Worm (Caenorhabditis elegans) whole organism, L1 larva: ENCODE measurements around the gene W05E10.1.
A peak's percentile ranks its signal among the peaks of the same experiment; 100 is the strongest.

ENCODE experiments used
- alr-1 ChIP-seq: fragments of 200-800 bp; sonication (Bioruptor generic); optimal IDR thresholded peaks from 2 replicates; lab custom pipeline; 2018; ENCODE audit warnings: borderline replicate concordance, mild to moderate bottlenecking, missing genetic modification characterization, missing compliant biosample characterization
- aly-2 ChIP-seq: fragments of 150-350 bp; optimal IDR thresholded peaks from 2 replicates; lab custom pipeline; 2014; ENCODE audit warnings: missing biosample characterization, missing genetic modification characterization
- ceh-63 ChIP-seq: fragments of 200-800 bp; sonication (Bioruptor generic); optimal IDR thresholded peaks from 2 replicates; lab custom pipeline; 2018; ENCODE audit warnings: mild to moderate bottlenecking, missing genetic modification characterization, missing compliant biosample characterization
- ceh-8 ChIP-seq: fragments of 200-800 bp; sonication (Bioruptor generic); optimal IDR thresholded peaks from 2 replicates; lab custom pipeline; 2018; ENCODE audit warnings: mild to moderate bottlenecking, missing genetic modification characterization, moderate library complexity, missing compliant biosample characterization
- ceh-82 ChIP-seq, 3 experiments: fragments of 150-350 bp in 1 of 3; sonication (generic microtip) in 2 of 3; optimal IDR thresholded peaks; 2 replicates each; lab custom pipeline; 2014 to 2017; ENCODE audit warnings: missing biosample characterization in 3 of 3, missing genetic modification characterization in 3 of 3
- ceh-88 ChIP-seq: fragments of 200-800 bp; sonication (Bioruptor generic); IDR thresholded peaks from 2 replicates; pipeline ENCODE4 v1.3.6; 2022; ENCODE audit warnings: missing genetic modification characterization, missing compliant biosample characterization
- dpl-1 ChIP-seq, 3 experiments: fragments of 150-350 bp in 2 of 3; sonication (generic microtip) in 1 of 3; optimal IDR thresholded peaks; 2 replicates each; lab custom pipeline; 2014 to 2017; ENCODE audit warnings: missing biosample characterization in 3 of 3, missing genetic modification characterization in 3 of 3, missing genetic modification reagents in 3 of 3
- dsc-1 ChIP-seq: sonication (generic microtip); optimal IDR thresholded peaks from 2 replicates; lab custom pipeline; 2016; ENCODE audit warnings: mild to moderate bottlenecking, missing genetic modification characterization, missing compliant biosample characterization
- efl-1 ChIP-seq, 4 experiments: fragments of 150-350 bp; optimal IDR thresholded peaks in 3 of 4; peaks in 1 of 4; 1 replicate in 1 of 4; 2 replicates in 3 of 4; lab custom pipeline; 2014; ENCODE audit warnings: missing biosample characterization in 2 of 4, missing genetic modification characterization in 2 of 4, missing genetic modification reagents in 2 of 4
- egl-13 ChIP-seq: sonication (generic microtip); optimal IDR thresholded peaks from 2 replicates; lab custom pipeline; 2016; ENCODE audit warnings: missing genotype, missing genetic modification reagents, missing genetic modification characterization, missing compliant biosample characterization
- elt-2 ChIP-seq: sonication (generic microtip); optimal IDR thresholded peaks from 2 replicates; lab custom pipeline; 2016; ENCODE audit warnings: missing genetic modification characterization, mild to moderate bottlenecking, inconsistent platforms, missing compliant biosample characterization, missing genetic modification reagents
- elt-3 ChIP-seq, 6 experiments: fragments of 150-350 bp in 1 of 6; sonication (generic microtip); optimal IDR thresholded peaks; 2 replicates each; lab custom pipeline; 2017 to 2018; ENCODE audit warnings: missing biosample characterization in 6 of 6, missing genetic modification characterization in 6 of 6, inconsistent platforms in 1 of 6
- ets-5 ChIP-seq: fragments of 200-800 bp; sonication (Bioruptor generic); IDR thresholded peaks from 2 replicates; pipeline ENCODE4 v1.3.6; 2022; ENCODE audit warnings: missing genetic modification characterization, missing compliant biosample characterization
- fkh-10 ChIP-seq: sonication (generic microtip); optimal IDR thresholded peaks from 2 replicates; lab custom pipeline; 2017; ENCODE audit warnings: missing biosample characterization, missing genetic modification reagents, missing genetic modification characterization
- fkh-8 ChIP-seq: sonication (generic microtip); optimal IDR thresholded peaks from 2 replicates; lab custom pipeline; 2016; ENCODE audit warnings: mild to moderate bottlenecking, missing genetic modification characterization, missing compliant biosample characterization
- hlh-4 ChIP-seq: sonication (generic microtip); optimal IDR thresholded peaks from 2 replicates; lab custom pipeline; 2016; ENCODE audit warnings: mild to moderate bottlenecking, missing genetic modification characterization, missing compliant biosample characterization
- irx-1 ChIP-seq: sonication (generic microtip); optimal IDR thresholded peaks from 2 replicates; lab custom pipeline; 2016; ENCODE audit warnings: missing genetic modification characterization, missing compliant biosample characterization
- isw-1 ChIP-seq: fragments of 200-800 bp; sonication (Bioruptor generic); IDR thresholded peaks from 2 replicates; pipeline ENCODE4 v1.3.6; 2022; ENCODE audit warnings: missing genetic modification characterization, missing compliant biosample characterization
- lin-13 ChIP-seq: fragments of 150-350 bp; optimal IDR thresholded peaks from 2 replicates; lab custom pipeline; 2014; ENCODE audit warnings: missing biosample characterization, missing genetic modification reagents, missing genetic modification characterization
- lin-14 ChIP-seq: fragments of 200-800 bp; sonication (Bioruptor generic); optimal IDR thresholded peaks from 2 replicates; lab custom pipeline; 2018; ENCODE audit warnings: mild to moderate bottlenecking, missing genetic modification characterization, moderate library complexity, missing compliant biosample characterization
- lin-35 ChIP-seq, 2 experiments: fragments of 150-350 bp; optimal IDR thresholded peaks; 2 replicates each; lab custom pipeline; 2014; ENCODE audit warnings: missing biosample characterization in 2 of 2, missing genetic modification characterization in 2 of 2, missing genetic modification reagents in 2 of 2
- lin-39 ChIP-seq: fragments of 150-350 bp; optimal IDR thresholded peaks from 2 replicates; lab custom pipeline; 2014; ENCODE audit warnings: missing biosample characterization, missing genetic modification reagents, missing genetic modification characterization
- lir-3 ChIP-seq: sonication (generic microtip); optimal IDR thresholded peaks from 2 replicates; lab custom pipeline; 2016; ENCODE audit warnings: mild to moderate bottlenecking, missing genetic modification characterization, moderate library complexity, missing compliant biosample characterization; ENCODE audit not compliant: poor library complexity
- lsy-2 ChIP-seq, 2 experiments: fragments of 150-350 bp; optimal IDR thresholded peaks; 2 replicates each; lab custom pipeline; 2014; ENCODE audit warnings: missing biosample characterization in 2 of 2, missing genetic modification characterization in 2 of 2
- mdl-1 ChIP-seq, 2 experiments: fragments of 150-350 bp; optimal IDR thresholded peaks; 2 replicates each; lab custom pipeline; 2014 to 2017; ENCODE audit warnings: missing biosample characterization in 2 of 2, missing genetic modification characterization in 2 of 2, inconsistent platforms in 1 of 2
- mef-2 ChIP-seq: fragments of 150-350 bp; optimal IDR thresholded peaks from 2 replicates; lab custom pipeline; 2014; ENCODE audit warnings: missing biosample characterization, missing genetic modification characterization
- mep-1 ChIP-seq: fragments of 150-350 bp; optimal IDR thresholded peaks from 2 replicates; lab custom pipeline; 2014; ENCODE audit warnings: missing biosample characterization, missing genetic modification characterization
- nhr-11 ChIP-seq: fragments of 150-350 bp; optimal IDR thresholded peaks from 2 replicates; lab custom pipeline; 2014; ENCODE audit warnings: missing biosample characterization, missing genetic modification characterization
- nhr-19 ChIP-seq: fragments of 200-800 bp; sonication (Bioruptor generic); conservative IDR thresholded peaks from 2 replicates; pipeline ENCODE4 v1.3.6; 2022; ENCODE audit warnings: missing genetic modification characterization, missing compliant biosample characterization
- nhr-20 ChIP-seq: sonication (generic microtip); optimal IDR thresholded peaks from 2 replicates; lab custom pipeline; 2016; ENCODE audit warnings: mild to moderate bottlenecking, missing genetic modification characterization, missing compliant biosample characterization
- nhr-28 ChIP-seq: fragments of 150-350 bp; optimal IDR thresholded peaks from 2 replicates; lab custom pipeline; 2014; ENCODE audit warnings: missing biosample characterization, missing genetic modification characterization
- nhr-47 ChIP-seq: sonication (generic microtip); optimal IDR thresholded peaks from 2 replicates; lab custom pipeline; 2016; ENCODE audit warnings: mild to moderate bottlenecking, missing genetic modification characterization, moderate library complexity, missing compliant biosample characterization
- nhr-71 ChIP-seq: sonication (generic microtip); optimal IDR thresholded peaks from 2 replicates; lab custom pipeline; 2016; ENCODE audit warnings: mild to moderate bottlenecking, missing genetic modification characterization, moderate library complexity, missing compliant biosample characterization
- nhr-76 ChIP-seq: sonication (generic microtip); optimal IDR thresholded peaks from 2 replicates; lab custom pipeline; 2017; ENCODE audit warnings: missing biosample characterization, missing genetic modification characterization
- nhr-77 ChIP-seq: fragments of 150-350 bp; optimal IDR thresholded peaks from 2 replicates; lab custom pipeline; 2014; ENCODE audit warnings: missing biosample characterization, missing genetic modification characterization
- nhr-90 ChIP-seq: sonication (generic microtip); optimal IDR thresholded peaks from 2 replicates; lab custom pipeline; 2016; ENCODE audit warnings: mild to moderate bottlenecking, missing genetic modification characterization, missing compliant biosample characterization; ENCODE audit not compliant: poor library complexity
- pax-3 ChIP-seq: fragments of 200-800 bp; sonication (Bioruptor generic); optimal IDR thresholded peaks from 2 replicates; lab custom pipeline; 2018; ENCODE audit warnings: mild to moderate bottlenecking, missing genetic modification characterization, moderate library complexity, missing compliant biosample characterization
- rnt-1 ChIP-seq: sonication (generic microtip); optimal IDR thresholded peaks from 2 replicates; lab custom pipeline; 2016; ENCODE audit warnings: mild to moderate bottlenecking, missing genetic modification characterization, moderate library complexity, missing compliant biosample characterization
- snpc-4 ChIP-seq: fragments of 150-350 bp; optimal IDR thresholded peaks from 2 replicates; lab custom pipeline; 2014; ENCODE audit warnings: missing biosample characterization, missing genetic modification characterization
- snu-23 ChIP-seq: sonication (generic microtip); optimal IDR thresholded peaks from 2 replicates; lab custom pipeline; 2016; ENCODE audit warnings: missing genetic modification characterization, missing compliant biosample characterization
- sup-37 ChIP-seq: fragments of 200-800 bp; sonication (Bioruptor generic); optimal IDR thresholded peaks from 2 replicates; lab custom pipeline; 2018; ENCODE audit warnings: mild to moderate bottlenecking, missing genetic modification characterization, missing compliant biosample characterization
- swsn-7 ChIP-seq: sonication (generic microtip); optimal IDR thresholded peaks from 2 replicates; lab custom pipeline; 2016; ENCODE audit warnings: missing genetic modification characterization, missing compliant biosample characterization
- tbx-2 ChIP-seq: sonication (generic microtip); optimal IDR thresholded peaks from 2 replicates; lab custom pipeline; 2016; ENCODE audit warnings: missing genetic modification characterization, missing compliant biosample characterization
- tlp-1 ChIP-seq: fragments of 150-350 bp; optimal IDR thresholded peaks from 2 replicates; lab custom pipeline; 2014; ENCODE audit warnings: missing biosample characterization, missing genetic modification characterization
- unc-130 ChIP-seq: fragments of 150-350 bp; optimal IDR thresholded peaks from 2 replicates; lab custom pipeline; 2017; ENCODE audit warnings: missing biosample characterization, missing genetic modification characterization, inconsistent platforms
- unc-86 ChIP-seq: sonication (generic microtip); optimal IDR thresholded peaks from 2 replicates; lab custom pipeline; 2016; ENCODE audit warnings: missing genetic modification characterization, missing compliant biosample characterization
- unc-98 ChIP-seq: fragments of 200-800 bp; sonication (Bioruptor generic); IDR thresholded peaks from 2 replicates; pipeline ENCODE4 v1.3.6; 2022; ENCODE audit warnings: missing genetic modification characterization, missing compliant biosample characterization
- xbp-1 ChIP-seq: sonication (generic microtip); optimal IDR thresholded peaks from 2 replicates; lab custom pipeline; 2016; ENCODE audit warnings: missing genetic modification characterization, missing compliant biosample characterization
- zip-4 ChIP-seq: fragments of 200-800 bp; sonication (Bioruptor generic); optimal IDR thresholded peaks from 2 replicates; lab custom pipeline; 2018; ENCODE audit warnings: mild to moderate bottlenecking, missing genetic modification characterization, moderate library complexity, missing compliant biosample characterization
- ztf-11 ChIP-seq, 2 experiments: sonication (generic microtip); optimal IDR thresholded peaks; 2 replicates each; lab custom pipeline; 2016 to 2017; ENCODE audit warnings: missing genetic modification characterization in 2 of 2, missing biosample characterization in 1 of 2, missing compliant biosample characterization in 1 of 2
- ztf-4 ChIP-seq: fragments of 150-350 bp; optimal IDR thresholded peaks from 2 replicates; lab custom pipeline; 2014; ENCODE audit warnings: missing biosample characterization, missing genetic modification characterization

Gene W05E10.1

DNA sequence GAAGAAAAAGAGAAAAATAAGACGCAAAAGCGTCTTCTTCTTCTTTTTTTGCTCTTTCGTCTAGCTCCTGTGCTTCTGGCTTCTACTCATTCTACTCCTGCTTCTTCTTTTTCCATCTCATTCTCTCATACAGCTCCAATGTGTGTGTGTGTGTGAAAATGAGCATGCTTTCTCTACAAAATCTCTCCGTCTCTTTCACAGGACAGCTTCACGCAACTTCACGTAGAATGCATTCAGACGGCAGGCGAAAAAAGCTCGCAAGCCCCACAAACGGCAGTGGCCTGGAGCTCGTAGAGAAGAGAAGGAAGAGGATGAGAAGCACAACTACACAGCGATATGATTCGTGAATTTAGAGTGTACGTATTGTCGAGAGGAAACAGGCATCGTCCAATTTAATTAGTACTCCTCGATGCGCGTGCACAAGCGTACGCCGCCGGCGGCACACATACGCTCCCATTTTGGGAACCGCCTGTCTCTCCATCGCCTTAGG is 50.1 kb downstream of the W05E10.1 start:
- TF ChIP-seq lin-14 (GFP tag; lab: Kevin White, UChicago) = peak; percentile 93
- no peak for TF ChIP-seq mep-1 (tag; lab: Kevin White, UChicago)
- TF ChIP-seq irx-1 (tag; lab: Kevin White, UChicago) = peak; percentile 33
- peak; percentile 58 for TF ChIP-seq swsn-7 (tag; lab: Kevin White, UChicago)
- no peak for TF ChIP-seq tlp-1
- TF ChIP-seq efl-1 (optimal IDR thresholded peaks at IDR 0.05; lab: Kevin White, UChicago) = peak; percentile 39 to 41
- TF ChIP-seq efl-1 (GFP tag; optimal IDR thresholded peaks at IDR 0.05 in 1 of 2; lab: Kevin White, UChicago) = peak in 1 of 2 experiments; percentile 17
- 0 out of 2 replicates have a peak, but pooled peaks have one; percentile 2 for TF ChIP-seq nhr-19 (GFP tag; lab: Robert Waterston, UW)
- TF ChIP-seq lin-39 (tag; lab: Kevin White, UChicago) = no peak
- TF ChIP-seq nhr-47 (tag; lab: Kevin White, UChicago) = peak; percentile 71
- TF ChIP-seq unc-86 (tag; lab: Kevin White, UChicago) = peak; percentile 68
- no peak for TF ChIP-seq ceh-88
- peak; percentile 37 for TF ChIP-seq rnt-1 (tag; lab: Kevin White, UChicago)
- no peak for TF ChIP-seq nhr-20 (tag; lab: Kevin White, UChicago)
- TF ChIP-seq lsy-2 (tag; optimal IDR thresholded peaks at IDR 0.05; lab: Kevin White, UChicago) = peak; percentile 57 to 74
- TF ChIP-seq nhr-77 (tag; lab: Kevin White, UChicago) = peak; percentile 13
- no peak for TF ChIP-seq mdl-1 (tag; optimal IDR thresholded peaks at IDR 0.05; lab: Kevin White, UChicago)
- TF ChIP-seq ztf-11 (tag; optimal IDR thresholded peaks at IDR 0.05; lab: Kevin White, UChicago) = peak in 1 of 2 experiments; percentile 44
- TF ChIP-seq sup-37 (GFP tag; lab: Kevin White, UChicago) = no peak
- no peak for TF ChIP-seq nhr-28 (tag; lab: Kevin White, UChicago)
- TF ChIP-seq zip-4 (GFP tag; lab: Kevin White, UChicago) = no peak
- peak; percentile 10 for TF ChIP-seq lin-13
- no peak for TF ChIP-seq alr-1
- peak; percentile 32 for TF ChIP-seq mef-2
- no peak for TF ChIP-seq elt-2 (tag; lab: Kevin White, UChicago)
- TF ChIP-seq ets-5 (GFP tag; lab: Robert Waterston, UW) = no peak
- no peak for TF ChIP-seq unc-98 (GFP tag; lab: Robert Waterston, UW)
- TF ChIP-seq hlh-4 (tag; lab: Kevin White, UChicago) = no peak
- peak; percentile 72 for TF ChIP-seq nhr-71 (tag; lab: Kevin White, UChicago)
- peak; percentile 44 for TF ChIP-seq snu-23 (GFP tag; lab: Kevin White, UChicago)
- TF ChIP-seq dsc-1 (tag; lab: Kevin White, UChicago) = peak; percentile 64
- peak in 1 of 2 experiments; percentile 33 for TF ChIP-seq lin-35 (GFP tag; optimal IDR thresholded peaks at IDR 0.05; lab: Kevin White, UChicago)
- TF ChIP-seq pax-3 (tag; lab: Kevin White, UChicago) = peak; percentile 20
- peak; percentile 12 for TF ChIP-seq ztf-4 (tag; lab: Kevin White, UChicago)
- no peak for TF ChIP-seq aly-2
- no peak for TF ChIP-seq ceh-8 (GFP tag; lab: Kevin White, UChicago)
- TF ChIP-seq nhr-90 = no peak
- TF ChIP-seq ceh-63 = peak; percentile 58
- peak in 2 of 3 experiments; percentile 28 to 49 for TF ChIP-seq ceh-82 (tag; optimal IDR thresholded peaks at IDR 0.05; lab: Kevin White, UChicago)
- TF ChIP-seq xbp-1 (tag; lab: Kevin White, UChicago) = peak; percentile 26
- TF ChIP-seq elt-3 (tag; optimal IDR thresholded peaks at IDR 0.05; lab: Kevin White, UChicago) = no peak
- no peak for TF ChIP-seq nhr-11 (tag; lab: Kevin White, UChicago)
- no peak for TF ChIP-seq nhr-76 (tag; lab: Kevin White, UChicago)
- peak; percentile 42 for TF ChIP-seq egl-13 (tag; lab: Kevin White, UChicago)
- no peak for TF ChIP-seq unc-130 (tag; lab: Kevin White, UChicago)
- peak; percentile 19 for TF ChIP-seq lir-3 (tag; lab: Kevin White, UChicago)
- no peak for TF ChIP-seq snpc-4 (tag; lab: Kevin White, UChicago)
- TF ChIP-seq tbx-2 = peak; percentile 46
- peak; percentile 30; the same call in 1 of the 2 replicates for TF ChIP-seq isw-1 (GFP tag; lab: Robert Waterston, UW)
- TF ChIP-seq fkh-10 (GFP tag; lab: Kevin White, UChicago) = peak; percentile 94
- TF ChIP-seq dpl-1 (GFP tag; optimal IDR thresholded peaks at IDR 0.05; lab: Kevin White, UChicago) = peak in 1 of 3 experiments; percentile 35
- peak; percentile 83 for TF ChIP-seq fkh-8 (tag; lab: Kevin White, UChicago)
